Worm (Caenorhabditis elegans) whole organism, late embryonic: Measurements from ENCODE around the gene oac-40.

Source experiments
- F13H6.1 ChIP-seq: sonication (generic microtip); optimal IDR thresholded peaks from 2 replicates; lab custom pipeline; 2016; ENCODE audit warnings: missing genetic modification characterization, missing compliant biosample characterization
- dmd-4 ChIP-seq: sonication (generic microtip); optimal IDR thresholded peaks from 2 replicates; lab custom pipeline; 2016; ENCODE audit warnings: borderline replicate concordance, missing genetic modification characterization, missing compliant biosample characterization
- elt-2 ChIP-seq: sonication (generic microtip); optimal IDR thresholded peaks from 2 replicates; lab custom pipeline; 2016; ENCODE audit warnings: missing genetic modification reagents, missing genetic modification characterization, missing compliant biosample characterization
- fkh-10 ChIP-seq: fragments of 150-350 bp; optimal IDR thresholded peaks from 2 replicates; lab custom pipeline; 2014; ENCODE audit warnings: missing biosample characterization, missing genetic modification reagents, missing genetic modification characterization
- pha-4 ChIP-seq: fragments of 150-350 bp; optimal IDR thresholded peaks from 2 replicates; lab custom pipeline; 2018; ENCODE audit warnings: missing biosample characterization, missing genetic modification reagents, missing genetic modification characterization
- rnt-1 ChIP-seq: sonication (generic microtip); optimal IDR thresholded peaks from 2 replicates; lab custom pipeline; 2016; ENCODE audit warnings: missing genetic modification characterization, missing compliant biosample characterization
- sox-4 ChIP-seq: sonication (generic microtip); optimal IDR thresholded peaks from 2 replicates; lab custom pipeline; 2017; ENCODE audit warnings: mild to moderate bottlenecking, missing genetic modification characterization, inconsistent platforms, missing compliant biosample characterization

DNA sequence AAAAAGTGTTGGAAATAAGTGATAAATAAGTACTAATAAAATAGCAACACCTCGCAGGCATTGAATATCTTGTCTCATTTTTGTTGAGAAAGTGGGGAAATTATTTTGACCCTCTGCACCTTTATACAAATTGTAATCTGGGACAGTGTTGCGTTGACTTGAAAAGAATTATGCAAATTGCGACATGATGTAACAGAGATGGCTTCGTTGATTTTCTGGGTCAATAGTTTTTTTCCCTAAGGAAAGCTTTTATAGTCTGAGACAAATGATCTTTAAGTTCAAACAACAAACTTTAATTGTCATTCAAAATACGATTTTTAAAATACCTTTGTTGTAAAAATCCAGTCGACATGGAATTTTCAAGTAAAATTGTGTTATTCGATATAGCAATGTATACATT lies 8.1 kb downstream of the oac-40 start, which contains the start of gene bus-1:
- TF ChIP-seq rnt-1 = no peak
- TF ChIP-seq F13H6.1 (tag; lab: Kevin White, UChicago) = no peak
- TF ChIP-seq sox-4 (tag; lab: Kevin White, UChicago) = no peak
- TF ChIP-seq elt-2 (tag; lab: Kevin White, UChicago) = no peak
- TF ChIP-seq pha-4 (tag; lab: Kevin White, UChicago) = no peak
- no peak for TF ChIP-seq fkh-10
- no peak for TF ChIP-seq dmd-4
